Fruit fly (Drosophila melanogaster) whole organism, embryonic: Measurements from ENCODE around the gene sdt.
A peak's percentile ranks its signal among the peaks of the same experiment; 100 is the strongest.

ENCODE experiments used
- Antp ChIP-seq: fragments of 200-800 bp; sonication (Bioruptor generic); optimal IDR thresholded peaks from 3 replicates; lab custom pipeline; 2016; ENCODE audit warnings: missing biosample characterization, missing genetic modification characterization
- CG10543 ChIP-seq: fragments of 200-800 bp; sonication (Bioruptor generic); optimal IDR thresholded peaks from 3 replicates; lab custom pipeline; 2017; ENCODE audit warnings: missing biosample characterization, mild to moderate bottlenecking, missing genetic modification characterization, moderate library complexity
- CG11456 ChIP-seq: fragments of 200-800 bp; sonication (Bioruptor generic); IDR thresholded peaks from 3 replicates; pipeline ENCODE4 v1.3.6; 2022; ENCODE audit warnings: missing biosample characterization, missing genetic modification characterization
- CG11504 ChIP-seq: fragments of 200-800 bp; sonication (Bioruptor generic); optimal IDR thresholded peaks from 3 replicates; lab custom pipeline; 2019; ENCODE audit warnings: missing biosample characterization, mild to moderate bottlenecking, missing genetic modification characterization, moderate library complexity
- CG12942 ChIP-seq: fragments of 200-800 bp; sonication (Bioruptor generic); optimal IDR thresholded peaks from 3 replicates; lab custom pipeline; 2016; ENCODE audit warnings: missing biosample characterization, missing genetic modification characterization
- CG13624 ChIP-seq: fragments of 200-800 bp; sonication (Bioruptor generic); optimal IDR thresholded peaks from 2 replicates; lab custom pipeline; 2016; ENCODE audit warnings: missing biosample characterization, missing genetic modification characterization
- CG14441 ChIP-seq: fragments of 200-800 bp; sonication (Bioruptor generic); IDR thresholded peaks from 2 replicates; pipeline ENCODE4 v1.3.6; 2022; ENCODE audit warnings: missing biosample characterization, missing genetic modification characterization
- CG15514 ChIP-seq: fragments of 200-800 bp; sonication (Bioruptor generic); optimal IDR thresholded peaks from 3 replicates; lab custom pipeline; 2017; ENCODE audit warnings: missing biosample characterization, missing genetic modification characterization, mild to moderate bottlenecking, moderate library complexity, missing genetic modification reagents
- CG17385 ChIP-seq: fragments of 200-800 bp; sonication (Bioruptor generic); optimal IDR thresholded peaks from 3 replicates; lab custom pipeline; 2018; ENCODE audit warnings: missing biosample characterization, mild to moderate bottlenecking, missing genetic modification characterization
- CG1832 ChIP-seq: fragments of 200-800 bp; sonication (Bioruptor generic); optimal IDR thresholded peaks from 2 replicates; lab custom pipeline; 2017; ENCODE audit warnings: missing biosample characterization, mild to moderate bottlenecking, missing genetic modification characterization, inconsistent platforms
- CG34376 ChIP-seq: fragments of 200-800 bp; sonication (Bioruptor generic); optimal IDR thresholded peaks from 2 replicates; lab custom pipeline; 2018; ENCODE audit warnings: missing biosample characterization, mild to moderate bottlenecking, missing genetic modification characterization
- CG6175 ChIP-seq: fragments of 200-800 bp; sonication (Bioruptor generic); IDR thresholded peaks from 3 replicates; pipeline ENCODE4 v1.3.6; 2022; ENCODE audit warnings: missing biosample characterization, missing genetic modification characterization
- CG6654 ChIP-seq: fragments of 200-800 bp; sonication (Bioruptor generic); optimal IDR thresholded peaks from 2 replicates; lab custom pipeline; 2017; ENCODE audit warnings: missing biosample characterization, mild to moderate bottlenecking, missing genetic modification characterization
- CG6791 ChIP-seq: fragments of 200-800 bp; sonication (Bioruptor generic); IDR thresholded peaks from 3 replicates; pipeline ENCODE4 v1.3.6; 2022; ENCODE audit warnings: missing biosample characterization, missing genetic modification characterization; ENCODE audit not compliant: partially characterized antibody
- CG6854 ChIP-seq: fragments of 200-800 bp; sonication (Bioruptor generic); optimal IDR thresholded peaks from 3 replicates; lab custom pipeline; 2017; ENCODE audit warnings: missing biosample characterization, mild to moderate bottlenecking, missing genetic modification characterization
- CG7963 ChIP-seq: fragments of 200-800 bp; sonication (Bioruptor generic); IDR thresholded peaks from 3 replicates; pipeline ENCODE4 v1.3.6; 2022; ENCODE audit warnings: missing biosample characterization, missing genetic modification characterization; ENCODE audit not compliant: partially characterized antibody
- CG9876 ChIP-seq: fragments of 200-800 bp; sonication (Bioruptor generic); optimal IDR thresholded peaks from 2 replicates; lab custom pipeline; 2016; ENCODE audit warnings: missing biosample characterization, missing genetic modification characterization
- ERR ChIP-seq: fragments of 200-800 bp; sonication (Bioruptor generic); optimal IDR thresholded peaks from 2 replicates; lab custom pipeline; 2016; ENCODE audit warnings: missing biosample characterization, missing genetic modification characterization
- Gug ChIP-seq: fragments of 200-800 bp; sonication (Bioruptor generic); IDR thresholded peaks from 4 replicates; pipeline ENCODE4 v1.3.6; 2022; ENCODE audit warnings: missing biosample characterization, missing genetic modification characterization
- HmgD ChIP-seq: fragments of 200-800 bp; sonication (Bioruptor generic); optimal IDR thresholded peaks from 3 replicates; lab custom pipeline; 2016; ENCODE audit warnings: missing biosample characterization, missing genetic modification characterization
- HmgZ ChIP-seq: fragments of 200-800 bp; sonication (Bioruptor generic); optimal IDR thresholded peaks from 2 replicates; lab custom pipeline; 2018; ENCODE audit warnings: missing biosample characterization, mild to moderate bottlenecking, missing genetic modification characterization
- MBD-R2 ChIP-seq: fragments of 200-800 bp; sonication (Bioruptor generic); IDR thresholded peaks from 2 replicates; pipeline ENCODE4 v1.3.6; 2022; ENCODE audit warnings: missing biosample characterization, missing genetic modification characterization
- NFAT ChIP-seq: fragments of 200-800 bp; sonication (Bioruptor generic); IDR thresholded peaks from 2 replicates; pipeline ENCODE4 v1.3.6; 2022; ENCODE audit warnings: missing biosample characterization, missing genetic modification characterization
- Oli ChIP-seq: fragments of 200-800 bp; sonication (Bioruptor generic); optimal IDR thresholded peaks from 2 replicates; lab custom pipeline; 2018; ENCODE audit warnings: missing biosample characterization, mild to moderate bottlenecking, missing genetic modification characterization, moderate library complexity
- Rfx ChIP-seq: fragments of 200-800 bp; sonication (Bioruptor generic); IDR thresholded peaks from 2 replicates; pipeline ENCODE4 v1.3.6; 2022; ENCODE audit warnings: missing biosample characterization, missing genetic modification characterization
- Rx ChIP-seq: fragments of 200-800 bp; sonication (Bioruptor generic); IDR thresholded peaks from 2 replicates; pipeline ENCODE4 v1.3.6; 2022; ENCODE audit warnings: missing biosample characterization, missing genetic modification characterization
- Sry-β ChIP-seq: fragments of 200-800 bp; sonication (Bioruptor generic); optimal IDR thresholded peaks from 2 replicates; lab custom pipeline; 2018; ENCODE audit warnings: missing biosample characterization, mild to moderate bottlenecking, missing genetic modification characterization, moderate library complexity
- Ssrp ChIP-seq: fragments of 200-800 bp; sonication (Bioruptor generic); optimal IDR thresholded peaks from 2 replicates; lab custom pipeline; 2018; ENCODE audit warnings: missing biosample characterization, mild to moderate bottlenecking, missing genetic modification characterization, moderate library complexity
- Tbp ChIP-seq: fragments of >200 bp; optimal IDR thresholded peaks from 2 replicates; lab custom pipeline; 2018; ENCODE audit warnings: missing biosample characterization, missing genetic modification characterization
- ab ChIP-seq: fragments of 200-800 bp; sonication (Bioruptor generic); optimal IDR thresholded peaks from 2 replicates; lab custom pipeline; 2016; ENCODE audit warnings: missing biosample characterization, missing genetic modification characterization
- bbx ChIP-seq: fragments of 200-800 bp; sonication (Bioruptor generic); IDR thresholded peaks from 2 replicates; pipeline ENCODE4 v1.3.6; 2022; ENCODE audit warnings: missing biosample characterization, missing genetic modification characterization; ENCODE audit not compliant: partially characterized antibody
- bigmax ChIP-seq: fragments of 200-800 bp; sonication (Bioruptor generic); optimal IDR thresholded peaks from 2 replicates; lab custom pipeline; 2018; ENCODE audit warnings: missing biosample characterization, mild to moderate bottlenecking, missing genetic modification characterization
- cad ChIP-seq: fragments of >200 bp; optimal IDR thresholded peaks from 2 replicates; lab custom pipeline; 2017; ENCODE audit warnings: missing biosample characterization, missing genetic modification characterization
- cwo ChIP-seq: fragments of 200-800 bp; sonication (Bioruptor generic); optimal IDR thresholded peaks from 3 replicates; lab custom pipeline; 2017; ENCODE audit warnings: missing biosample characterization, missing genetic modification characterization, mild to moderate bottlenecking, moderate library complexity, missing genetic modification reagents
- grn ChIP-seq: fragments of 200-800 bp; sonication (Bioruptor generic); optimal IDR thresholded peaks from 3 replicates; lab custom pipeline; 2017; ENCODE audit warnings: missing biosample characterization, missing genetic modification characterization
- gro ChIP-seq: fragments of 200-800 bp; sonication (Bioruptor generic); optimal IDR thresholded peaks from 2 replicates; lab custom pipeline; 2016; ENCODE audit warnings: missing biosample characterization, missing genetic modification characterization
- gt ChIP-seq: fragments of 200-800 bp; sonication (Bioruptor generic); IDR thresholded peaks from 2 replicates; pipeline ENCODE4 v1.3.6; 2022; ENCODE audit warnings: missing biosample characterization, missing genetic modification characterization
- hbn ChIP-seq: fragments of 200-800 bp; sonication (Bioruptor generic); IDR thresholded peaks from 2 replicates; pipeline ENCODE4 v1.3.6; 2022; ENCODE audit warnings: missing biosample characterization, missing genetic modification characterization; ENCODE audit not compliant: partially characterized antibody
- kni ChIP-seq: fragments of 200-800 bp; sonication (Bioruptor generic); optimal IDR thresholded peaks from 3 replicates; lab custom pipeline; 2017; ENCODE audit warnings: mild to moderate bottlenecking, missing biosample characterization, missing genetic modification reagents, missing genetic modification characterization
- knrl ChIP-seq: fragments of 200-800 bp; sonication (Bioruptor generic); IDR thresholded peaks from 3 replicates; pipeline ENCODE4 v1.3.6; 2022; ENCODE audit warnings: missing biosample characterization, missing genetic modification characterization; ENCODE audit not compliant: partially characterized antibody
- lmd ChIP-seq: fragments of 200-800 bp; sonication (Bioruptor generic); IDR thresholded peaks from 2 replicates; pipeline ENCODE4 v1.3.6; 2022; ENCODE audit warnings: missing biosample characterization, missing genetic modification characterization
- mirr ChIP-seq: fragments of 200-800 bp; sonication (Bioruptor generic); optimal IDR thresholded peaks from 3 replicates; lab custom pipeline; 2018; ENCODE audit warnings: missing biosample characterization, mild to moderate bottlenecking, missing genetic modification characterization
- nerfin-2 ChIP-seq: fragments of 200-800 bp; sonication (Bioruptor generic); IDR thresholded peaks from 2 replicates; pipeline ENCODE4 v1.3.6; 2022; ENCODE audit warnings: missing biosample characterization, missing genetic modification characterization; ENCODE audit not compliant: partially characterized antibody
- pum ChIP-seq: fragments of 200-800 bp; sonication (Bioruptor generic); optimal IDR thresholded peaks from 2 replicates; lab custom pipeline; 2016; ENCODE audit warnings: missing biosample characterization, missing genetic modification characterization
- sd ChIP-seq: fragments of 200-800 bp; sonication (Bioruptor generic); optimal IDR thresholded peaks from 3 replicates; lab custom pipeline; 2018; ENCODE audit warnings: missing biosample characterization, mild to moderate bottlenecking, missing genetic modification characterization, moderate library complexity
- tna ChIP-seq: fragments of 200-800 bp; sonication (Bioruptor generic); IDR thresholded peaks from 2 replicates; pipeline ENCODE4 v1.3.6; 2022; ENCODE audit warnings: missing biosample characterization, missing genetic modification characterization; ENCODE audit not compliant: partially characterized antibody
- vnd ChIP-seq: fragments of 200-800 bp; sonication (Bioruptor generic); IDR thresholded peaks from 3 replicates; pipeline ENCODE4 v1.3.6; 2022; ENCODE audit warnings: missing biosample characterization, missing genetic modification characterization; ENCODE audit not compliant: partially characterized antibody
- vvl ChIP-seq: fragments of 200-800 bp; sonication (Bioruptor generic); IDR thresholded peaks from 2 replicates; pipeline ENCODE4 v1.3.6; 2022; ENCODE audit warnings: missing biosample characterization, missing genetic modification characterization
- zf30C ChIP-seq: fragments of 200-800 bp; sonication (Bioruptor generic); optimal IDR thresholded peaks from 3 replicates; lab custom pipeline; 2018; ENCODE audit warnings: missing biosample characterization, mild to moderate bottlenecking, missing genetic modification characterization
- zfh2 ChIP-seq: fragments of 200-800 bp; sonication (Bioruptor generic); optimal IDR thresholded peaks from 2 replicates; lab custom pipeline; 2016; ENCODE audit warnings: missing biosample characterization, missing genetic modification characterization

Gene sdt

DNA sequence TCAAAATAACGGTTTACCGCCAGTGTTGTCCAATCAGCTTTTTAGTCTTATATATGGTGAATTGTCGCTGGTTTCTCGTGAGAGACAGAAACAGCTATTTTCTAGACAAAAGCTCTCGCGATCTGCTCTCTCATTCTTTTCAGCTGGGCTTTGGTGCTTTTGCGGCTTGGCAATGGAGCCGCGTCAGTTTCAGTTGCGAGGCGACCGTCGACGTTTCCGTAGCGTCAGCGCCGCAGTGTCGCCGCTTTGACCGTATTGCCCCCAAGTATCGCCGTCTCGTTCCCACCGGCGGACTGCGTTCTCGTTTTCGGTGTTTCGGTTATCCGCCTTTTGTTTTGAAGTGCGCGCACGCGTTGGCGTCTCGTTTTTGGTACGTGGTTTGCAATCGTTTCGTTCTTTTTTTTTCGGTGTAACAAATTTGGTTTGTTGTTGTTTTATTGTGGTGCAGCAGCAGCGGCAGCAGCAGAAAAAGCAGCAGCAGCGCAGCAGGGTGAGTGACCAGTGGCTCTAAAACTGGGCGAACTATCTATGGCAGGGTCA lies 14.7 kb downstream of the sdt start (continued):
- TF ChIP-seq lmd (GFP tag; lab: Robert Waterston, UW) (0 out of 2 replicates have a peak, but pooled peaks have one; percentile 6), CG13624 (GFP tag; lab: Kevin White, UChicago) (peak; percentile 51), Rx (no peak), knrl (peak; percentile 34; the same call in 1 of the 3 replicates), bbx (GFP tag; lab: Robert Waterston, UW) (peak; percentile 39; the same call in 1 of the 2 replicates), CG6854 (peak; percentile 13), Oli (no peak), CG6175 (GFP tag; lab: Robert Waterston, UW) (peak; percentile 85; the same call in 2 of the 3 replicates), cwo (GFP tag; lab: Kevin White, UChicago) (peak; percentile 73), CG34376 (GFP tag; lab: Kevin White, UChicago) (peak; percentile 26), CG11504 (tag; lab: Kevin White, UChicago) (peak; percentile 11), Tbp (no peak), HmgZ (tag; lab: Kevin White, UChicago) (peak; percentile 19), Gug (GFP tag; lab: Robert Waterston, UW) (no peak), hbn (GFP tag; lab: Robert Waterston, UW) (no peak), CG17385 (GFP tag; lab: Kevin White, UChicago) (no peak), ab (GFP tag; lab: Kevin White, UChicago) (no peak), Sry-β (GFP tag; lab: Kevin White, UChicago) (peak; percentile 91), nerfin-2 (GFP tag; lab: Robert Waterston, UW) (0 out of 2 replicates have a peak, but pooled peaks have one; percentile 13), cad (GFP tag; lab: Kevin White, UChicago) (peak; percentile 62), Ssrp (tag; lab: Kevin White, UChicago) (no peak), CG1832 (GFP tag; lab: Kevin White, UChicago) (peak; percentile 70), NFAT (GFP tag; lab: Robert Waterston, UW) (peak; percentile 33; the same call in 1 of the 2 replicates), gro (peak; percentile 30), CG11456 (GFP tag; lab: Robert Waterston, UW) (peak; percentile 70; the same call in 2 of the 3 replicates), CG9876 (GFP tag; lab: Kevin White, UChicago) (no peak), HmgD (GFP tag; lab: Kevin White, UChicago) (peak; percentile 4), CG14441 (GFP tag; lab: Robert Waterston, UW) (peak; percentile 45), CG6654 (GFP tag; lab: Kevin White, UChicago) (peak; percentile 94), CG15514 (GFP tag; lab: Kevin White, UChicago) (peak; percentile 52), mirr (GFP tag; lab: Kevin White, UChicago) (peak; percentile 5), kni (GFP tag; lab: Kevin White, UChicago) (peak; percentile 69), CG10543 (GFP tag; lab: Kevin White, UChicago) (peak; percentile 59), Rfx (GFP tag; lab: Robert Waterston, UW) (peak; percentile 46), Antp (GFP tag; lab: Kevin White, UChicago) (peak; percentile 19), CG6791 (GFP tag; lab: Robert Waterston, UW) (peak; percentile 41; the same call in 1 of the 3 replicates)

- TF ChIP-seq zfh2 (no peak), MBD-R2 (GFP tag; lab: Robert Waterston, UW) (no peak), zf30C (no peak), ERR (GFP tag; lab: Kevin White, UChicago) (no peak), CG11504 (tag; lab: Kevin White, UChicago) (no peak), bigmax (peak; percentile 81), pum (GFP tag; lab: Kevin White, UChicago) (no peak), CG1832 (GFP tag; lab: Kevin White, UChicago) (peak; percentile 47), CG12942 (GFP tag; lab: Kevin White, UChicago) (no peak), CG7963 (no peak), vnd (no peak), sd (peak; percentile 55), vvl (GFP tag; lab: Robert Waterston, UW) (0 out of 2 replicates have a peak, but pooled peaks have one; percentile 19), tna (GFP tag; lab: Robert Waterston, UW) (no peak), gt (GFP tag; lab: Robert Waterston, UW) (no peak), grn (GFP tag; lab: Kevin White, UChicago) (no peak)
Measured at dm6 chrX:8194559-8194958, 16.2 kb downstream of the sdt start.
